Worm (Caenorhabditis elegans) whole organism, L4/young adult: Measurements from ENCODE around the gene srh-296.

Source experiments
- W03F9.2 ChIP-seq: fragments of 150-350 bp; optimal IDR thresholded peaks from 2 replicates; lab custom pipeline; 2014; ENCODE audit warnings: missing biosample characterization, missing genetic modification characterization
- dao-5 ChIP-seq: sonication (generic microtip); optimal IDR thresholded peaks from 2 replicates; lab custom pipeline; 2016; ENCODE audit warnings: missing genotype, missing genetic modification characterization, moderate library complexity, missing compliant biosample characterization
- him-1 ChIP-seq: sonication (generic microtip); optimal IDR thresholded peaks from 2 replicates; lab custom pipeline; 2016; ENCODE audit warnings: missing genotype, missing genetic modification reagents, missing genetic modification characterization, missing compliant biosample characterization

DNA sequence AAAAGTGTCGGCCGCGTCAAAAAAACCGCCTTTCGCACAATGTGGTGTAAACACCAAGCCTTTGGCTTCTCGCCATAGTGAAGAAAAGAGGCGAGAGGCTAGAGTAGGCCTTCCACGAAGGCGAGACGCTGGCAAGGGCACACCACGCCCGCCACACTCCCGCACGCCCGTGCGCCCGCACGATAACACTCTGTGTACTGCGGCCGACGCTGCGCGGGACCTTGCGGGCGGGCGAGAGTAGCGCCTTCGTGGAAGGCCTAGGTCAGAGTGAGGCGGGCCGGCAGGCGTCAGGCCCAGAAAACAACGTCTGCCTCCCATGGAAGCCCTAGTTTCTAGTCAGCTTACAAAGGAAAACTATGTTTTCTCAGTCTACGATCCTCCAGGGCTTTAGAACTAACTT lies 2.0 kb downstream of the srh-296 start:
- TF ChIP-seq him-1 (tag; lab: Kevin White, UChicago), result no peak
- no peak for TF ChIP-seq dao-5 (tag; lab: Kevin White, UChicago)
- no peak for TF ChIP-seq W03F9.2
